Worm (Caenorhabditis elegans) whole organism, L2 larva: ENCODE measurements around the gene unc-61.

Source experiments
- Y55F3AM.14 ChIP-seq: fragments of 200-800 bp; sonication (Bioruptor generic); optimal IDR thresholded peaks from 2 replicates; lab custom pipeline; 2018; ENCODE audit warnings: mild to moderate bottlenecking, missing genetic modification characterization, missing compliant biosample characterization
- lin-11 ChIP-seq: fragments of 150-350 bp; sonication (generic microtip); optimal IDR thresholded peaks from 2 replicates; lab custom pipeline; 2014; ENCODE audit warnings: missing biosample characterization, missing genetic modification characterization, inconsistent platforms, mixed read lengths
- nhr-11 ChIP-seq: fragments of 150-350 bp; optimal IDR thresholded peaks from 2 replicates; lab custom pipeline; 2014; ENCODE audit warnings: missing biosample characterization, missing genetic modification characterization

ce11 chrV:14682870-14683269 lies 51.2 kb downstream of the unc-61 start:
- TF ChIP-seq nhr-11 (no peak), Y55F3AM.14 (GFP tag; lab: Kevin White, UChicago) (no peak), lin-11 (tag; lab: Kevin White, UChicago) (no peak)
